Fruit fly (Drosophila melanogaster) Kc167 (cell line): ENCODE results near the gene CG7675.

Experiments used
- Myc ChIP-seq: fragments of >200 bp; optimal IDR thresholded peaks from 2 replicates; lab custom pipeline; 2017; ENCODE audit warnings: missing external identifiers
- Sin3A ChIP-seq: fragments of >200 bp; optimal IDR thresholded peaks from 2 replicates; lab custom pipeline; 2018; ENCODE audit warnings: missing external identifiers
- h ChIP-seq: fragments of >200 bp; optimal IDR thresholded peaks from 3 replicates; lab custom pipeline; 2018; ENCODE audit warnings: missing external identifiers
- insv ChIP-seq: fragments of >200 bp; optimal IDR thresholded peaks from 3 replicates; lab custom pipeline; 2018; ENCODE audit warnings: missing external identifiers
- psq ChIP-seq: fragments of >200 bp; optimal IDR thresholded peaks from 2 replicates; lab custom pipeline; 2017; ENCODE audit warnings: missing external identifiers
- ttk ChIP-seq: sonication (Bioruptor generic); optimal IDR thresholded peaks from 2 replicates; lab custom pipeline; 2017; ENCODE audit warnings: missing external identifiers

Gene CG7675

DNA sequence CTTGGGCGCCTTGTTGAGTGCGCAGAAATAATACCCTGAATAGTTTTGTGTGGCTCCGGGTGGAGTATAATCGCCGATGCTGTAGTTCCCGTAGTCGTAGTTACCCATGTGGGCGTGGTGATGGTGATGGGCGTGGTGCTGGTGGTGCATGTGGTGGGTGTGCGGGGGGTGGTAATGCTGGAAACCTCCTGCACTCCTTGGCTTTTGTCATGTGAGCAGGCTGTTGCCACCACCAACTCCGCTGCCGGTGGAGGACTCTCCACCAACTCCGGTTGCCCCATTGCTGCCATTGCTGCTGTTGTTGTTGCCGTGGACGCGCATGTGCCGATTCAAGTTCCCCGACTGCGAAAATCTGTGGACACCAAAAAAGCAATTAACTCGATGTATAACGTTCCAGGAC lies 12.4 kb downstream of the CG7675 start:
- no peak for TF ChIP-seq h (lab: Kevin White, UChicago)
- no peak for TF ChIP-seq Sin3A (lab: Kevin White, UChicago)
- TF ChIP-seq ttk (lab: Kevin White, UChicago) = no peak

DNA sequence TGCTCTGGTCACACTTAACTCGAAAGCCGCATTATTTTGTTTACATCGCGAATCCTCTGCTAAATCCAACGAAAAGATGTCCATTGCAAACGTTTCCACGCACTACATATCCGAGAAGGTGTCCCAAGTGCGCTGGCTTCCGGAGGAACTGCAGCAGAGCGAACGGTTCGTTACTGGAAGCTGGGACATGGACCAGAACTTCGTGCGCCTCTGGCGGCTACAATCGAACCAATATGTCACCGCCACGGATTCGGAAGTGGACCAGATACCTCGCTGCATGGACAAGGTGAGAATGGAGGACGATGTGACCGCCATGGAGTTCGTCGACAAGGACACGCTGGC lies 14.4 kb downstream of the CG7675 start:
- no peak for TF ChIP-seq h (lab: Kevin White, UChicago)
- TF ChIP-seq Myc (lab: Kevin White, UChicago) = no peak
- TF ChIP-seq Sin3A (lab: Kevin White, UChicago) = no peak
- no peak for TF ChIP-seq psq
- no peak for TF ChIP-seq ttk (lab: Kevin White, UChicago)
- no peak for TF ChIP-seq insv (lab: Kevin White, UChicago)

DNA sequence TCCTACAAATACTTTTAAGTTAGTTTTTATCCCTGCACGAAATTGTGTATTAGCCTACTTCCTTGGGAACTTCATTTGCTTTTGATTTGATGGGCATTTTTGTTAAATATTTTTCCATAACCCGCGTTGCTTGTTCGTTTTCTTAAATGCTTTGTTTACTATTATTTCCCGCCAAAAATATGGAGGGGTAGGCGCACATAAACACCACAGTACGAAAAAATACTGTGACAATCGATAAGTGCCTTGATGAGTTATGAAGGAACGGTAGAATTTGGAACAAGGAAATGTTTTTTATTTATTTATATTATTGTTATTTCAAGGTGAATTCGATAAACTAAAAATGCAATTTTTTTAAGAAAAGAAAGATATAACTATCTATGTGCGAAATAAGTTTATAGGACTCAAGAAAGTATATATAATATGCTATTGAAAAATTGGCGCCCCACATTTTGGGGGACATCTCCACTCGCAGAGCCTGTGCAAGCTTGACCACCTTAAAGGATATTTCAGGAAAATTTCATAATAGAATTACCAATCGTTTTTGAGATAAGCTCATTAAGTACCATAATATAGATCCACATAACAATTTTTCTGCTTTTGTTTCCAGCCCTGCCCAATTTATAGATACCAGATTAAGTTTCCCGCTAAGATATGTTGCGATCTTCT lies 14.9 kb downstream of the CG7675 start, which contains the start of the genes WRNexo and Nup43:
WRNexo (minus strand) TSS at position 185 of the 666 bp plus-strand sequence.
Nup43 (plus strand) TSS at position 661 of the 666 bp plus-strand sequence.
- TF ChIP-seq Myc (lab: Kevin White, UChicago) (no peak), ttk (lab: Kevin White, UChicago) (no peak), h (lab: Kevin White, UChicago) (no peak), Sin3A (lab: Kevin White, UChicago) (no peak), psq (no peak)

DNA sequence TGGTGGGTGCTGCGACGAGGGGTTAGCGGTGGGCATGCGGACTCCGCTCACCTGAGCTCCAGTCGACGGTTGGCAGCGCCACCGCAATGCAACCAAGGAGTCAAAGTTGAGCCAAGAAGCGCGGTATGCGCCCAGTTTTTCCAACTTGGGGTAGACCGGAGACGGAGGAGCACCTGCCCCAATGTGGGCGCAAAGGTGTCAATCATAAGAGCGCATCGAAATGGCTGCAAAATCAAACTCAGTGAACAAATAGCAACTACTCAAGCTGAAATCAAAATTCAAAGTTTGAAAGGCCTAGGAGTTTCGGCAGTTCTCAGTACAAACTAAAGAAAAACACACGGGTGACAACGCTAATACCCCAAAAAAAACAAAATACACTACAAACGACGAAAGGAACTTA lies 19.3 kb downstream of the CG7675 start, which contains the start of gene hmw:
hmw (plus strand) TSS at position 301 of the 400 bp plus-strand sequence.
- no peak for TF ChIP-seq ttk (lab: Kevin White, UChicago)
- TF ChIP-seq Sin3A (lab: Kevin White, UChicago) = no peak
- TF ChIP-seq Myc (lab: Kevin White, UChicago) = no peak
- TF ChIP-seq h (lab: Kevin White, UChicago) = no peak
- TF ChIP-seq insv (lab: Kevin White, UChicago) = no peak

DNA sequence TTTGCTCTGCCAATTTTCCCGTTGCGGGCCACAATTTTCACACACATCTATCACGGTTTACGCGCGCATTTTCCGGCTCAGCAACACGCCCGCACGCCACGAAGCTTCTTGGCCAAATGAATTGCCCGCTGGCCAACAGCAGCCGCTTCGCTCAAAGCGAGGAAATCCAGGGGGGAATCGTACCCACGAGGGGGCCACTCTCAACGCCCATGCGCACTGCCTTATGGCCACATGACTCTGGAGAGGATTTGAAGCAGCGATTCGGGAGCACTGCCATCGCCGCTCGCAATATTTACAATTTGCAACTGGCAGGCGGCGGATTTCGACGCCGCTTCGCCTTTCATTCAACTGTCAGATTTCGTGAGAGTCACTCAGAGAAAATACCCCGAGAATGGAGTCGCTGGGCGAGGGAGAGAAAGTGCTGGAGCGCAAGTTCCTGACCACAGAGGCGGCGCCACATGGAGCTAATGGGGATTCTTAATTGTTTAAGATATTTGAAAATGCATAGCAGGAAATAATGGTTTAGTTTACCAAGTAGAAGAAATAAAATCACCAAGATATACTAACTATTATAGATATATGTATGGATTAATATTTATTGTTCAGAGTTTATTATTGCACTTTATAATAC lies 20.2 kb downstream of the CG7675 start, which contains the start of gene CG15803:
CG15803 (minus strand) TSS at position 99 of the 631 bp plus-strand sequence.
- no peak for TF ChIP-seq Sin3A (lab: Kevin White, UChicago)
- TF ChIP-seq psq = no peak
- TF ChIP-seq h (lab: Kevin White, UChicago) = no peak
- no peak for TF ChIP-seq insv (lab: Kevin White, UChicago)
- TF ChIP-seq ttk (lab: Kevin White, UChicago) = no peak
- no peak for TF ChIP-seq Myc (lab: Kevin White, UChicago)

DNA sequence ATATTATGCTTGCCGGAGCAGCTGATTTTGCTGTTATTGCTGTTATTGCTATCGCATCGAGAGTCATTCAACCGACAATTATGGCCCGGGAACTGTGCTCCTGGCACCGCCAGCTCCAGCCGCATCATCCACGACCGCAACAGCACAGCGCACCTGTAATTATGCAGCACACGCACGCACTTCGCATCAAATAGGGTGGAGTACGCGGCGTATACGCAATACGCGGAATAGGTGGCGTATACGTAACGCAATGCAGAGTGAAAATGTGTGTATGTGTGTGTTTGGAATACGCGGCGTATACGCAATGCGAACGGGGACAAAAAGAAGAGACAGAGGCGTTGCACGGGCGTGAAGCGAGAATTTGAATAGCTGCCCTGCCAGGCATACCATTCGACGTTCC lies 25.2 kb downstream of the CG7675 start:
- no peak for TF ChIP-seq h (lab: Kevin White, UChicago)
- no peak for TF ChIP-seq psq
- no peak for TF ChIP-seq Sin3A (lab: Kevin White, UChicago)
- no peak for TF ChIP-seq insv (lab: Kevin White, UChicago)
- no peak for TF ChIP-seq ttk (lab: Kevin White, UChicago)
- no peak for TF ChIP-seq Myc (lab: Kevin White, UChicago)

DNA sequence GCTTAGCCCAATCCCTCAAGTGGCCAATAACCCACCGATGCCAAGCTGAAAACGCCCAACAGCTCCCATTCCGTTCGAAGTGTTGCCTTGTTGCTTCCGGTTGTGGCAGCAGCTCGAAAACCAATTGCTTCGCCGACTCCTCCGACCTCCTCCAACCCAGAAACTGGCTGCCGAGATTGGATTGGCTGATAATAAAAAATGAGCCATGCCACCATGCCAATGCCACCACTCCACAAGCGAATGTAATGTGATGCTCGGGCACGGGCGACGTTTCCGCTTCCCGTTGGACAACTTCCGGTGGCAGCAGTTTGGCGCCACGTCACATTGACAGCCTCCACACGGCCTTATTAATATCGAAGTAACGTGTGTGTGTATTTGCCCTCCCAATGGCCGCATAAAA lies 42.5 kb downstream of the CG7675 start:
- no peak for TF ChIP-seq insv (lab: Kevin White, UChicago)
- no peak for TF ChIP-seq Sin3A (lab: Kevin White, UChicago)
- TF ChIP-seq h (lab: Kevin White, UChicago) = no peak
- TF ChIP-seq psq = no peak
- TF ChIP-seq Myc (lab: Kevin White, UChicago) = no peak
- no peak for TF ChIP-seq ttk (lab: Kevin White, UChicago)

DNA sequence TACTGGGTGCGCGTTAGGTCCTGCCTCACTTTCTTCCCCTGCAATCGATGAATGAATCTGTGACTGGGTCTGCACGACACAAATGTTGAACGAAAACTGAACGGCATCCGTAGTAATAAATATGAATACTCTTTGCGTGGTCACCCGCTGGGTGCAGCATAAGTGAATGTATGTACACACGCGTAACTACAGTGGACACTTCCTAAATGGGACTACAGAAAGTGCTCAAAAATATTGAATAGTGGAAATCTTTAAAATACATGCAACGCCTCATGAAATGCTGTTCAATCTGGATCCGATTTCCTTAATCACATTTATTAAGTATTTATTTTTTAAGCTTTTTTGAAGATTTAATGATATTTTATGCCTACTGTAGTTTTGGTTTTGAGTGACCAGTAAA lies 52.1 kb downstream of the CG7675 start, which contains the start of gene naz:
naz (minus strand) TSS at position 101 of the 400 bp plus-strand sequence.
- no peak for TF ChIP-seq Myc (lab: Kevin White, UChicago)
- no peak for TF ChIP-seq psq
- TF ChIP-seq Sin3A (lab: Kevin White, UChicago) = no peak
- no peak for TF ChIP-seq h (lab: Kevin White, UChicago)
- no peak for TF ChIP-seq insv (lab: Kevin White, UChicago)
- TF ChIP-seq ttk (lab: Kevin White, UChicago) = no peak
